Fruit fly (Drosophila melanogaster): Measurements from ENCODE around the gene Decay.

DNA sequence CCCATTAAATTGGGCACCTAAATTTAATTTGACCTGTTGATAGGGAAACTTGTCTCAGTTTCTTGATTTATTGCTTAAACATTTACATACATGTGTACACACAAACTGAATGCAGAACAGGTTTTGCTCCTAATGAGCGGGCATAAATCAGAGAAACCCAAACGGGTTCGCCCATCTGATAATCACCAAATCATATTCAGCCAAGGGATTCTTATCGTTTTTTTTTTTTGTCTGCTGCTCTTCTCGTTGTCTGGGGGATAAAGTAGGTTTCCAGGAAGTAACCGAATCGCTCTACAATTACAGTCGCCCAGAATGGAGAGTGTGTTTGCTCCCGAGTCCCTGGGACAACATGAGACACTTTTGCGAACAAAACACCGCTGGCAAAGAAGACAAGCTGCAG lies 44.9 kb upstream of the Decay start:
- TF ChIP-seq D1 (tag; optimal IDR thresholded peaks at IDR 0.05) (no peak), Snoo (tag; optimal IDR thresholded peaks at IDR 0.05) (no peak), fd96Ca (GFP tag; IDR thresholded peaks at IDR 0.05) (no peak), rn (GFP tag; IDR thresholded peaks at IDR 0.05) (no peak), EcR (GFP tag; optimal IDR thresholded peaks at IDR 0.05) (no peak), Pif1A (GFP tag; optimal IDR thresholded peaks at IDR 0.05) (no peak), CG15710 (tag; optimal IDR thresholded peaks at IDR 0.05) (no peak), CG34367 (tag; optimal IDR thresholded peaks at IDR 0.05) (no peak), CG32121 (GFP tag; IDR thresholded peaks at IDR 0.05) (no peak), CG4496 (GFP tag; IDR thresholded peaks at IDR 0.05) (no peak), CG8159 (tag; optimal IDR thresholded peaks at IDR 0.05) (no peak), CG17806 (tag; optimal IDR thresholded peaks at IDR 0.05) (no peak), CG9948 (tag; optimal IDR thresholded peaks at IDR 0.05) (no peak), gl (tag; optimal IDR thresholded peaks at IDR 0.05) (no peak)

Measured in whole organism, pupa.